Fruit fly (Drosophila melanogaster) whole organism, pupa: ENCODE measurements around the gene Set2.
A peak's percentile ranks its signal among the peaks of the same experiment; 100 is the strongest.

Experiments
- CG12605 ChIP-seq: fragments of 200-800 bp; sonication (Bioruptor generic); IDR thresholded peaks from 2 replicates; pipeline ENCODE4 v1.3.6; 2022; ENCODE audit warnings: missing biosample characterization, missing genetic modification characterization
- CG14655 ChIP-seq: fragments of 200-800 bp; sonication (Bioruptor generic); optimal IDR thresholded peaks from 3 replicates; lab custom pipeline; 2017; ENCODE audit warnings: mild to moderate bottlenecking, missing biosample characterization, missing genetic modification reagents, missing genetic modification characterization
- CG17806 ChIP-seq: fragments of 200-800 bp; sonication (Bioruptor generic); optimal IDR thresholded peaks from 2 replicates; lab custom pipeline; 2018; ENCODE audit warnings: missing biosample characterization, mild to moderate bottlenecking, missing genetic modification characterization, moderate library complexity
- CG4496 ChIP-seq: fragments of 200-800 bp; sonication (Bioruptor generic); IDR thresholded peaks from 3 replicates; pipeline ENCODE4 v1.3.6; 2022; ENCODE audit warnings: missing biosample characterization, missing genetic modification characterization
- CG8159 ChIP-seq: fragments of 200-800 bp; sonication (Bioruptor generic); optimal IDR thresholded peaks from 3 replicates; lab custom pipeline; 2018; ENCODE audit warnings: missing biosample characterization, mild to moderate bottlenecking, missing genetic modification characterization, moderate library complexity
- EcR ChIP-seq: fragments of 200-800 bp; sonication (Bioruptor generic); optimal IDR thresholded peaks from 3 replicates; lab custom pipeline; 2019; ENCODE audit warnings: missing biosample characterization, missing genetic modification characterization, mild to moderate bottlenecking, moderate library complexity, missing genetic modification reagents
- Ets98B ChIP-seq: fragments of 200-800 bp; sonication (Bioruptor generic); IDR thresholded peaks from 2 replicates; pipeline ENCODE4 v1.3.6; 2022; ENCODE audit warnings: missing biosample characterization, missing genetic modification characterization
- Pif1A ChIP-seq: fragments of 200-800 bp; sonication (Bioruptor generic); optimal IDR thresholded peaks from 3 replicates; lab custom pipeline; 2016; ENCODE audit warnings: missing biosample characterization, missing genetic modification characterization
- Pif1B ChIP-seq: fragments of 200-800 bp; sonication (Bioruptor generic); optimal IDR thresholded peaks from 3 replicates; lab custom pipeline; 2016; ENCODE audit warnings: missing biosample characterization, missing genetic modification characterization
- Snoo ChIP-seq: fragments of 200-800 bp; sonication (Bioruptor generic); optimal IDR thresholded peaks from 3 replicates; lab custom pipeline; 2017; ENCODE audit warnings: missing biosample characterization, mild to moderate bottlenecking, missing genetic modification characterization, inconsistent platforms
- fd96Ca ChIP-seq: fragments of 200-800 bp; sonication (Bioruptor generic); IDR thresholded peaks from 3 replicates; pipeline ENCODE4 v1.3.6; 2022; ENCODE audit warnings: missing biosample characterization, missing genetic modification characterization
- gl ChIP-seq: fragments of 200-800 bp; sonication (Bioruptor generic); optimal IDR thresholded peaks from 2 replicates; lab custom pipeline; 2018; ENCODE audit warnings: missing biosample characterization, mild to moderate bottlenecking, missing genetic modification characterization
- rn ChIP-seq: fragments of 200-800 bp; sonication (Bioruptor generic); IDR thresholded peaks from 2 replicates; pipeline ENCODE4 v1.3.6; 2022; ENCODE audit warnings: missing biosample characterization, missing genetic modification characterization

dm6 chrX:13390465-13391173 lies 22.4 kb upstream of the Set2 start:
- peak; percentile 82 for TF ChIP-seq Ets98B (GFP tag; lab: Robert Waterston, UW)
- TF ChIP-seq Snoo (tag; lab: Kevin White, UChicago), result no peak
- TF ChIP-seq CG17806 (tag; lab: Kevin White, UChicago), result peak; percentile 73
- peak; percentile 71 for TF ChIP-seq CG14655
- peak; percentile 23 for TF ChIP-seq Pif1A
- TF ChIP-seq CG8159 (tag; lab: Kevin White, UChicago), result peak; percentile 78
- TF ChIP-seq fd96Ca, result no peak
- peak; percentile 86 for TF ChIP-seq CG12605 (GFP tag; lab: Robert Waterston, UW)
- peak; percentile 9 for TF ChIP-seq EcR (GFP tag; lab: Kevin White, UChicago)
- TF ChIP-seq rn (GFP tag; lab: Robert Waterston, UW), result peak; percentile 53
- TF ChIP-seq Pif1B, result peak; percentile 33
- peak; percentile 87 for TF ChIP-seq CG4496
- no peak for TF ChIP-seq gl (tag; lab: Kevin White, UChicago)
